Fruit fly (Drosophila melanogaster) whole organism, embryonic: ENCODE measurements around the gene Tengl3.
A peak's percentile ranks its signal among the peaks of the same experiment; 100 is the strongest.

ENCODE experiments used
- Awh ChIP-seq: fragments of 200-800 bp; sonication (Bioruptor generic); IDR thresholded peaks from 2 replicates; pipeline ENCODE4, ENCODE4 v1.3.6; 2022; ENCODE audit warnings: missing biosample characterization, missing genetic modification characterization
- BEAF-32 ChIP-seq: fragments of 200-800 bp; sonication (Bioruptor generic); optimal IDR thresholded peaks from 3 replicates; lab custom pipeline; 2017; ENCODE audit warnings: missing biosample characterization, missing genetic modification characterization, mild to moderate bottlenecking, moderate library complexity, missing genetic modification reagents
- CG10543 ChIP-seq: fragments of 200-800 bp; sonication (Bioruptor generic); optimal IDR thresholded peaks from 3 replicates; lab custom pipeline; 2017; ENCODE audit warnings: missing biosample characterization, mild to moderate bottlenecking, missing genetic modification characterization, moderate library complexity
- CG11723 ChIP-seq: fragments of 200-800 bp; sonication (Bioruptor generic); optimal IDR thresholded peaks from 2 replicates; lab custom pipeline; 2017; ENCODE audit warnings: missing biosample characterization, mild to moderate bottlenecking, missing genetic modification characterization
- CG12219 ChIP-seq: fragments of 200-800 bp; sonication (Bioruptor generic); optimal IDR thresholded peaks from 3 replicates; lab custom pipeline; 2018; ENCODE audit warnings: missing biosample characterization, mild to moderate bottlenecking, missing genetic modification characterization
- CG13624 ChIP-seq: fragments of 200-800 bp; sonication (Bioruptor generic); optimal IDR thresholded peaks from 2 replicates; lab custom pipeline; 2016; ENCODE audit warnings: missing biosample characterization, missing genetic modification characterization
- CG14441 ChIP-seq: fragments of 200-800 bp; sonication (Bioruptor generic); IDR thresholded peaks from 2 replicates; pipeline ENCODE4 v1.3.6; 2022; ENCODE audit warnings: missing biosample characterization, missing genetic modification characterization
- CG2120 ChIP-seq: fragments of 200-800 bp; sonication (Bioruptor generic); optimal IDR thresholded peaks from 3 replicates; lab custom pipeline; 2016; ENCODE audit warnings: missing biosample characterization, missing genetic modification characterization
- CG30020 ChIP-seq: fragments of 200-800 bp; optimal IDR thresholded peaks from 2 replicates; lab custom pipeline; 2019; ENCODE audit warnings: missing biosample characterization, mild to moderate bottlenecking, missing genetic modification characterization, moderate library complexity
- CG32767 ChIP-seq: fragments of 200-800 bp; sonication (Bioruptor generic); IDR thresholded peaks from 2 replicates; pipeline ENCODE4 v1.3.6; 2022; ENCODE audit warnings: missing biosample characterization, missing genetic modification characterization
- CG4328 ChIP-seq: fragments of 200-800 bp; sonication (Bioruptor generic); optimal IDR thresholded peaks from 3 replicates; lab custom pipeline; 2017; ENCODE audit warnings: missing biosample characterization, missing genetic modification reagents, missing genetic modification characterization
- CG4854 ChIP-seq: fragments of 200-800 bp; sonication (Bioruptor generic); optimal IDR thresholded peaks from 2 replicates; lab custom pipeline; 2016; ENCODE audit warnings: missing biosample characterization, missing genetic modification characterization, inconsistent platforms
- CG5245 ChIP-seq: fragments of 200-800 bp; sonication (Bioruptor generic); optimal IDR thresholded peaks from 3 replicates; lab custom pipeline; 2016; ENCODE audit warnings: missing biosample characterization, missing genetic modification characterization
- CG6175 ChIP-seq: fragments of 200-800 bp; sonication (Bioruptor generic); IDR thresholded peaks from 3 replicates; pipeline ENCODE4 v1.3.6; 2022; ENCODE audit warnings: missing biosample characterization, missing genetic modification characterization
- CG6654 ChIP-seq: fragments of 200-800 bp; sonication (Bioruptor generic); optimal IDR thresholded peaks from 2 replicates; lab custom pipeline; 2017; ENCODE audit warnings: missing biosample characterization, mild to moderate bottlenecking, missing genetic modification characterization
- CG6791 ChIP-seq: fragments of 200-800 bp; sonication (Bioruptor generic); IDR thresholded peaks from 3 replicates; pipeline ENCODE4 v1.3.6; 2022; ENCODE audit warnings: missing biosample characterization, missing genetic modification characterization; ENCODE audit not compliant: partially characterized antibody
- CG7357 ChIP-seq: fragments of 200-800 bp; sonication (Bioruptor generic); IDR thresholded peaks from 3 replicates; pipeline ENCODE4 v1.3.6; 2022; ENCODE audit warnings: missing biosample characterization, missing genetic modification characterization
- CG8290 ChIP-seq, 3 experiments: fragments of 200-800 bp; sonication (Bioruptor generic); optimal IDR thresholded peaks; 2 replicates each; lab custom pipeline; 2016 to 2019; ENCODE audit warnings: missing biosample characterization in 3 of 3, missing genetic modification characterization in 3 of 3, mild to moderate bottlenecking in 2 of 3, moderate library complexity in 1 of 3
- CG8924 ChIP-seq: fragments of 200-800 bp; optimal IDR thresholded peaks from 3 replicates; lab custom pipeline; 2019; ENCODE audit warnings: missing biosample characterization, mild to moderate bottlenecking, missing genetic modification characterization, moderate library complexity
- D ChIP-seq, 2 experiments: fragments of 200-800 bp in 1 of 2; fragments of >200 bp in 1 of 2; sonication (Bioruptor generic) in 1 of 2; optimal IDR thresholded peaks; 2 replicates in 1 of 2; 3 replicates in 1 of 2; lab custom pipeline; 2017; ENCODE audit warnings: mild to moderate bottlenecking in 1 of 2, missing biosample characterization in 1 of 2, missing genetic modification characterization in 1 of 2, missing genetic modification reagents in 1 of 2
- Doc3 ChIP-seq: fragments of 200-800 bp; sonication (Bioruptor generic); IDR thresholded peaks from 3 replicates; pipeline ENCODE4 v1.3.6; 2022; ENCODE audit warnings: missing biosample characterization, missing genetic modification characterization; ENCODE audit not compliant: partially characterized antibody
- Drgx ChIP-seq: fragments of 200-800 bp; sonication (Bioruptor generic); IDR thresholded peaks from 2 replicates; pipeline ENCODE4 v1.3.6; 2022; ENCODE audit warnings: missing biosample characterization, missing genetic modification characterization
- Ets97D ChIP-seq: fragments of 200-800 bp; sonication (Bioruptor generic); optimal IDR thresholded peaks from 3 replicates; lab custom pipeline; 2016; ENCODE audit warnings: missing biosample characterization, missing genetic modification characterization
- H2.0 ChIP-seq: fragments of 200-800 bp; sonication (Bioruptor generic); IDR thresholded peaks from 2 replicates; pipeline ENCODE4 v1.3.6; 2022; ENCODE audit warnings: missing biosample characterization, missing genetic modification characterization
- HmgZ ChIP-seq: fragments of 200-800 bp; sonication (Bioruptor generic); optimal IDR thresholded peaks from 2 replicates; lab custom pipeline; 2018; ENCODE audit warnings: missing biosample characterization, mild to moderate bottlenecking, missing genetic modification characterization
- Max ChIP-seq: fragments of 200-800 bp; sonication (Bioruptor generic); optimal IDR thresholded peaks from 2 replicates; lab custom pipeline; 2016; ENCODE audit warnings: missing biosample characterization, mild to moderate bottlenecking, missing genetic modification characterization
- Med ChIP-seq: fragments of 200-800 bp; sonication (Bioruptor generic); peaks from one replicate; lab custom pipeline; 2016; ENCODE audit warnings: missing biosample characterization, missing genetic modification characterization, mild to moderate bottlenecking, inconsistent platforms, moderate library complexity
- NFAT ChIP-seq: fragments of 200-800 bp; sonication (Bioruptor generic); IDR thresholded peaks from 2 replicates; pipeline ENCODE4 v1.3.6; 2022; ENCODE audit warnings: missing biosample characterization, missing genetic modification characterization
- PHDP ChIP-seq: fragments of 200-800 bp; sonication (Bioruptor generic); optimal IDR thresholded peaks from 3 replicates; lab custom pipeline; 2018; ENCODE audit warnings: missing biosample characterization, mild to moderate bottlenecking, missing genetic modification characterization, moderate library complexity
- Sin3A ChIP-seq: fragments of >200 bp; optimal IDR thresholded peaks from 2 replicates; lab custom pipeline; 2018
- Sry-β ChIP-seq: fragments of 200-800 bp; sonication (Bioruptor generic); optimal IDR thresholded peaks from 2 replicates; lab custom pipeline; 2018; ENCODE audit warnings: missing biosample characterization, mild to moderate bottlenecking, missing genetic modification characterization, moderate library complexity
- TFAM ChIP-seq: fragments of 200-800 bp; sonication (Bioruptor generic); optimal IDR thresholded peaks from 2 replicates; lab custom pipeline; 2017; ENCODE audit warnings: missing biosample characterization, missing genetic modification characterization, inconsistent platforms
- ap ChIP-seq: fragments of 200-800 bp; sonication (Bioruptor generic); IDR thresholded peaks from 2 replicates; pipeline ENCODE4 v1.3.6; 2022; ENCODE audit warnings: missing biosample characterization, missing genetic modification characterization
- bigmax ChIP-seq: fragments of 200-800 bp; sonication (Bioruptor generic); optimal IDR thresholded peaks from 2 replicates; lab custom pipeline; 2018; ENCODE audit warnings: missing biosample characterization, mild to moderate bottlenecking, missing genetic modification characterization
- cas ChIP-seq: fragments of 200-800 bp; sonication (Bioruptor generic); IDR thresholded peaks from 2 replicates; pipeline ENCODE4 v1.3.6; 2022; ENCODE audit warnings: missing biosample characterization, missing genetic modification characterization
- dan ChIP-seq: fragments of 200-800 bp; sonication (Bioruptor generic); IDR thresholded peaks from 2 replicates; pipeline ENCODE4 v1.3.6; 2022; ENCODE audit warnings: missing biosample characterization, missing genetic modification characterization
- ftz-f1 ChIP-seq: fragments of 200-800 bp; sonication (Bioruptor generic); optimal IDR thresholded peaks from 2 replicates; lab custom pipeline; 2016; ENCODE audit warnings: missing biosample characterization, missing genetic modification characterization
- gce ChIP-seq: fragments of 200-800 bp; sonication (Bioruptor generic); IDR thresholded peaks from 3 replicates; pipeline ENCODE4 v1.3.6; 2022; ENCODE audit warnings: missing biosample characterization, missing genetic modification characterization
- hkb ChIP-seq, 2 experiments: fragments of 200-800 bp in 1 of 2; fragments of >200 bp in 1 of 2; sonication (Bioruptor generic) in 1 of 2; IDR thresholded peaks in 1 of 2; optimal IDR thresholded peaks in 1 of 2; 2 replicates each; pipeline versions ENCODE4 v1.3.6 to Lab custom; 2017 to 2022; ENCODE audit warnings: missing biosample characterization in 1 of 2, missing genetic modification characterization in 1 of 2
- jing ChIP-seq: fragments of 200-800 bp; sonication (Bioruptor generic); optimal IDR thresholded peaks from 2 replicates; lab custom pipeline; 2018; ENCODE audit warnings: missing biosample characterization, mild to moderate bottlenecking, missing genetic modification characterization
- lola ChIP-seq, 3 experiments: fragments of >200 bp in 2 of 3; fragments of 200-800 bp in 1 of 3; sonication (Bioruptor generic) in 1 of 3; optimal IDR thresholded peaks; 2 replicates each; lab custom pipeline; 2017 to 2019; ENCODE audit warnings: missing biosample characterization in 3 of 3, missing genetic modification characterization in 3 of 3, mild to moderate bottlenecking in 1 of 3, moderate library complexity in 1 of 3
- nerfin-1 ChIP-seq: fragments of 200-800 bp; sonication (Bioruptor generic); optimal IDR thresholded peaks from 3 replicates; lab custom pipeline; 2019; ENCODE audit warnings: missing biosample characterization, mild to moderate bottlenecking, missing genetic modification characterization, moderate library complexity
- pho ChIP-seq: fragments of 200-800 bp; sonication (Bioruptor generic); optimal IDR thresholded peaks from 2 replicates; lab custom pipeline; 2016; ENCODE audit warnings: missing biosample characterization, missing genetic modification characterization
- pzg ChIP-seq: fragments of 200-800 bp; sonication (Bioruptor generic); optimal IDR thresholded peaks from 3 replicates; lab custom pipeline; 2018; ENCODE audit warnings: missing biosample characterization, mild to moderate bottlenecking, missing genetic modification characterization, moderate library complexity
- sc ChIP-seq, 3 experiments: fragments of >200 bp in 2 of 3; fragments of 200-800 bp in 1 of 3; sonication (Bioruptor generic) in 1 of 3; optimal IDR thresholded peaks; 2 replicates in 2 of 3; 3 replicates in 1 of 3; lab custom pipeline; 2017; ENCODE audit warnings: mild to moderate bottlenecking in 1 of 3, missing biosample characterization in 1 of 3, missing genetic modification characterization in 1 of 3, missing genetic modification reagents in 1 of 3
- scrt ChIP-seq: fragments of 200-800 bp; sonication (Bioruptor generic); optimal IDR thresholded peaks from 2 replicates; lab custom pipeline; 2018; ENCODE audit warnings: missing biosample characterization, mild to moderate bottlenecking, missing genetic modification characterization, moderate library complexity
- sima ChIP-seq: fragments of 200-800 bp; sonication (Bioruptor generic); optimal IDR thresholded peaks from 2 replicates; lab custom pipeline; 2016; ENCODE audit warnings: missing biosample characterization, missing genetic modification characterization
- slp2 ChIP-seq: fragments of 200-800 bp; sonication (Bioruptor generic); optimal IDR thresholded peaks from 2 replicates; lab custom pipeline; 2016; ENCODE audit warnings: missing biosample characterization, missing genetic modification characterization

Gene Tengl3

DNA sequence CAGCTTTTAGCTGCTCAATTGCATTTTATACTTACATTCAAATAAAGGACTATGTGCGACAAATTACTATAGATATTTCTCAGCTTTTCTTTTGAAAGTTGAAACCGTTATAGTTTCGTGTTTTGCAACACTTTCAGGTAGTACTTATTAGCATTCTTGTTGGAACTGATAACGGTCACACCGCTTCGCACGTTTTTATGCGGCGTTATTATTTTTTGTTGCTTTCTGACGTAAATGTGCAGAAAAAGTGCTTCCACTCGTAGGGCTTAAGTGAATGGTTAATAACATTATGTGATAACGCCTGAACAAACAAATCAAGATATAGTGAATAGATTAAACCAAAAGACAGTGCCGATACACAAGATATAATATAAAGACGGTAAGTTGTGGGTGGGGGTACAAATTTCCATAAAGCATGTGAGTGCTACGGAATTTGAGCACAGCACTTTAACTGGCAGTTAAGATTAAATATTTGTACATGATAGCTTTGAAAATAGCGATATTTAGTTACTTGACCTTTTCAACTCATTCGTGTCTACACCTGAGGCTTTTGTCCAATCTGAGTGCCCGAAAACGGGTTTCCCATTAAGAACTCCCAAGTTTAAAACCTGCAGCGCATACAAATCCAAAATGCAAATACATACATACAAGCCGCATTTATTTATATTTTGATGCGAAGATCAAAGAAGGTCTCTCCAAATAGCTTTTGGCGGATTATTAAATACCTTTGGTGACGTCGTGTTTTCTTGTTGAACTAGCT is 17.3 kb downstream of the Tengl3 start, which contains the start of gene papi (continued):
- no peak for TF ChIP-seq CG8290 (GFP tag; optimal IDR thresholded peaks at IDR 0.05; lab: Kevin White, UChicago)
- peak in 1 of 2 experiments; percentile 34 for TF ChIP-seq CG8290 (tag; optimal IDR thresholded peaks at IDR 0.05; lab: Kevin White, UChicago)
- TF ChIP-seq CG6175 (GFP tag; lab: Robert Waterston, UW), result no peak
- TF ChIP-seq Doc3 (GFP tag; lab: Robert Waterston, UW), result no peak
- peak; percentile 48 for TF ChIP-seq CG8924 (tag; lab: Kevin White, UChicago)
- no peak for TF ChIP-seq CG4328 (GFP tag; lab: Kevin White, UChicago)
- no peak for TF ChIP-seq CG30020 (tag; lab: Kevin White, UChicago)
- TF ChIP-seq nerfin-1 (tag; lab: Kevin White, UChicago), result peak; percentile 90
- peak; percentile 69 for TF ChIP-seq Max
- no peak for TF ChIP-seq slp2 (GFP tag; lab: Kevin White, UChicago)
- peak; percentile 20 for TF ChIP-seq BEAF-32 (GFP tag; lab: Kevin White, UChicago)
- TF ChIP-seq CG32767, result no peak
- TF ChIP-seq CG5245 (GFP tag; lab: Kevin White, UChicago), result no peak
- TF ChIP-seq Awh (GFP tag; lab: Robert Waterston, UW), result no peak
- TF ChIP-seq H2.0 (GFP tag; lab: Robert Waterston, UW), result no peak
- TF ChIP-seq pzg (GFP tag; lab: Kevin White, UChicago), result peak; percentile 67
- TF ChIP-seq CG7357 (GFP tag; lab: Robert Waterston, UW), result no peak
- TF ChIP-seq ap (GFP tag; lab: Robert Waterston, UW), result no peak
- peak; percentile 4 for TF ChIP-seq CG13624
- TF ChIP-seq Sry-β (GFP tag; lab: Kevin White, UChicago), result no peak
- no peak for TF ChIP-seq PHDP (tag; lab: Kevin White, UChicago)
- TF ChIP-seq D (optimal IDR thresholded peaks at IDR 0.05; lab: Kevin White, UChicago), result no peak
- TF ChIP-seq D (GFP tag; optimal IDR thresholded peaks at IDR 0.05; lab: Kevin White, UChicago), result no peak
- no peak for TF ChIP-seq NFAT
- no peak for TF ChIP-seq lola (GFP tag; optimal IDR thresholded peaks at IDR 0.05; lab: Kevin White, UChicago)
- TF ChIP-seq Med (GFP tag; lab: Kevin White, UChicago), result peak; percentile 36
- no peak for TF ChIP-seq cas
- TF ChIP-seq HmgZ (tag; lab: Kevin White, UChicago), result peak; percentile 52
- peak; percentile 19 for TF ChIP-seq scrt (GFP tag; lab: Kevin White, UChicago)
- TF ChIP-seq Ets97D (GFP tag; lab: Kevin White, UChicago), result peak; percentile 31
- no peak for TF ChIP-seq CG14441 (GFP tag; lab: Robert Waterston, UW)
- TF ChIP-seq CG4854, result no peak
- TF ChIP-seq TFAM (GFP tag; lab: Kevin White, UChicago), result no peak
- TF ChIP-seq jing (GFP tag; lab: Kevin White, UChicago), result no peak
- TF ChIP-seq sc (optimal IDR thresholded peaks at IDR 0.05; lab: Kevin White, UChicago), result no peak
- TF ChIP-seq sc (GFP tag; optimal IDR thresholded peaks at IDR 0.05; lab: Kevin White, UChicago), result no peak
- peak; percentile 22 for TF ChIP-seq Sin3A (lab: Kevin White, UChicago)
- no peak for TF ChIP-seq CG6654 (GFP tag; lab: Kevin White, UChicago)
- TF ChIP-seq ftz-f1, result no peak
- TF ChIP-seq CG10543 (GFP tag; lab: Kevin White, UChicago), result peak; percentile 38
- no peak for TF ChIP-seq pho (GFP tag; lab: Kevin White, UChicago)
- no peak for TF ChIP-seq dan (GFP tag; lab: Robert Waterston, UW)
- TF ChIP-seq Drgx (GFP tag; lab: Robert Waterston, UW), result no peak
- TF ChIP-seq hkb (optimal IDR thresholded peaks at IDR 0.05; lab: Kevin White, UChicago), result no peak
- TF ChIP-seq hkb (GFP tag; IDR thresholded peaks at IDR 0.05; lab: Robert Waterston, UW), result peak; percentile 9; the same call in 1 of the 2 replicates
- TF ChIP-seq CG2120 (GFP tag; lab: Kevin White, UChicago), result peak; percentile 38
- TF ChIP-seq CG6791, result 0 out of 3 replicates have a peak, but pooled peaks have one; percentile 21
- no peak for TF ChIP-seq bigmax (GFP tag; lab: Kevin White, UChicago)
- no peak for TF ChIP-seq CG11723 (GFP tag; lab: Kevin White, UChicago)
- TF ChIP-seq gce, result no peak
- no peak for TF ChIP-seq CG12219 (GFP tag; lab: Kevin White, UChicago)
- TF ChIP-seq sima (GFP tag; lab: Kevin White, UChicago), result no peak
